Fruit fly (Drosophila melanogaster) whole organism, pupa: ENCODE data around the gene CG16953.
A peak's percentile ranks its signal among the peaks of the same experiment; 100 is the strongest.

Source experiments
- CG10348 ChIP-seq: fragments of 200-800 bp; sonication (Bioruptor generic); IDR thresholded peaks from 2 replicates; pipeline ENCODE4 v1.3.6; 2022; ENCODE audit warnings: missing biosample characterization, missing genetic modification characterization
- CG12605 ChIP-seq: fragments of 200-800 bp; sonication (Bioruptor generic); IDR thresholded peaks from 2 replicates; pipeline ENCODE4 v1.3.6; 2022; ENCODE audit warnings: missing biosample characterization, missing genetic modification characterization
- CG13204 ChIP-seq: fragments of 200-800 bp; sonication (Bioruptor generic); optimal IDR thresholded peaks from 2 replicates; lab custom pipeline; 2018; ENCODE audit warnings: missing biosample characterization, mild to moderate bottlenecking, missing genetic modification characterization, moderate library complexity
- CG14655 ChIP-seq: fragments of 200-800 bp; sonication (Bioruptor generic); optimal IDR thresholded peaks from 3 replicates; lab custom pipeline; 2017; ENCODE audit warnings: mild to moderate bottlenecking, missing biosample characterization, missing genetic modification reagents, missing genetic modification characterization
- CG15710 ChIP-seq: fragments of 200-800 bp; sonication (Bioruptor generic); optimal IDR thresholded peaks from 2 replicates; lab custom pipeline; 2018; ENCODE audit warnings: missing biosample characterization, mild to moderate bottlenecking, missing genetic modification characterization, moderate library complexity
- CG17806 ChIP-seq: fragments of 200-800 bp; sonication (Bioruptor generic); optimal IDR thresholded peaks from 2 replicates; lab custom pipeline; 2018; ENCODE audit warnings: missing biosample characterization, mild to moderate bottlenecking, missing genetic modification characterization, moderate library complexity
- CG32121 ChIP-seq: fragments of 200-800 bp; sonication (Bioruptor generic); IDR thresholded peaks from 2 replicates; pipeline ENCODE4 v1.3.6; 2022; ENCODE audit warnings: missing biosample characterization, missing genetic modification characterization
- CG34367 ChIP-seq: fragments of 200-800 bp; sonication (Bioruptor generic); optimal IDR thresholded peaks from 2 replicates; lab custom pipeline; 2018; ENCODE audit warnings: missing biosample characterization, mild to moderate bottlenecking, missing genetic modification characterization
- CG4496 ChIP-seq: fragments of 200-800 bp; sonication (Bioruptor generic); IDR thresholded peaks from 3 replicates; pipeline ENCODE4 v1.3.6; 2022; ENCODE audit warnings: missing biosample characterization, missing genetic modification characterization
- CG8159 ChIP-seq: fragments of 200-800 bp; sonication (Bioruptor generic); optimal IDR thresholded peaks from 3 replicates; lab custom pipeline; 2018; ENCODE audit warnings: missing biosample characterization, mild to moderate bottlenecking, missing genetic modification characterization, moderate library complexity
- CG8301 ChIP-seq: fragments of 200-800 bp; sonication (Bioruptor generic); optimal IDR thresholded peaks from 2 replicates; lab custom pipeline; 2018; ENCODE audit warnings: missing biosample characterization, mild to moderate bottlenecking, missing genetic modification characterization
- CG9948 ChIP-seq: fragments of 200-800 bp; sonication (Bioruptor generic); optimal IDR thresholded peaks from 2 replicates; lab custom pipeline; 2018; ENCODE audit warnings: missing biosample characterization, mild to moderate bottlenecking, missing genetic modification characterization, moderate library complexity
- D1 ChIP-seq: fragments of 200-800 bp; sonication (Bioruptor generic); optimal IDR thresholded peaks from 2 replicates; lab custom pipeline; 2018; ENCODE audit warnings: missing biosample characterization, mild to moderate bottlenecking, missing genetic modification characterization, moderate library complexity
- EcR ChIP-seq: fragments of 200-800 bp; sonication (Bioruptor generic); optimal IDR thresholded peaks from 3 replicates; lab custom pipeline; 2019; ENCODE audit warnings: missing biosample characterization, missing genetic modification characterization, mild to moderate bottlenecking, moderate library complexity, missing genetic modification reagents
- Ets98B ChIP-seq: fragments of 200-800 bp; sonication (Bioruptor generic); IDR thresholded peaks from 2 replicates; pipeline ENCODE4 v1.3.6; 2022; ENCODE audit warnings: missing biosample characterization, missing genetic modification characterization
- Pif1A ChIP-seq: fragments of 200-800 bp; sonication (Bioruptor generic); optimal IDR thresholded peaks from 3 replicates; lab custom pipeline; 2016; ENCODE audit warnings: missing biosample characterization, missing genetic modification characterization
- Pif1B ChIP-seq: fragments of 200-800 bp; sonication (Bioruptor generic); optimal IDR thresholded peaks from 3 replicates; lab custom pipeline; 2016; ENCODE audit warnings: missing biosample characterization, missing genetic modification characterization
- Snoo ChIP-seq: fragments of 200-800 bp; sonication (Bioruptor generic); optimal IDR thresholded peaks from 3 replicates; lab custom pipeline; 2017; ENCODE audit warnings: missing biosample characterization, mild to moderate bottlenecking, missing genetic modification characterization, inconsistent platforms
- fd96Ca ChIP-seq: fragments of 200-800 bp; sonication (Bioruptor generic); IDR thresholded peaks from 3 replicates; pipeline ENCODE4 v1.3.6; 2022; ENCODE audit warnings: missing biosample characterization, missing genetic modification characterization
- gl ChIP-seq: fragments of 200-800 bp; sonication (Bioruptor generic); optimal IDR thresholded peaks from 2 replicates; lab custom pipeline; 2018; ENCODE audit warnings: missing biosample characterization, mild to moderate bottlenecking, missing genetic modification characterization
- rn ChIP-seq: fragments of 200-800 bp; sonication (Bioruptor generic); IDR thresholded peaks from 2 replicates; pipeline ENCODE4 v1.3.6; 2022; ENCODE audit warnings: missing biosample characterization, missing genetic modification characterization

CG16953 gene

dm6 chr3R:20552093-20552492, 33.5 kb downstream of the CG16953 start, which contains the start of gene Stat92E:
Stat92E (minus strand) TSS chr3R:20552311.
- TF ChIP-seq CG17806 (tag; lab: Kevin White, UChicago) = no peak
- no peak for TF ChIP-seq CG9948 (tag; lab: Kevin White, UChicago)
- TF ChIP-seq CG12605 (GFP tag; lab: Robert Waterston, UW) = no peak
- no peak for TF ChIP-seq CG8301 (tag; lab: Kevin White, UChicago)

- no peak for TF ChIP-seq fd96Ca (GFP tag; lab: Robert Waterston, UW)
- peak; percentile 37; the same call in 1 of the 2 replicates for TF ChIP-seq CG12605 (GFP tag; lab: Robert Waterston, UW)
These were observed 34.0 kb downstream of the CG16953 start for dm6 chr3R:20551487-20552079.

dm6 chr3R:20550632-20551486, 34.8 kb downstream of the CG16953 start:
- peak; percentile 38 for TF ChIP-seq Pif1A (GFP tag; lab: Kevin White, UChicago)
- TF ChIP-seq Pif1B (GFP tag; lab: Kevin White, UChicago) = peak; percentile 64
- TF ChIP-seq CG17806 (tag; lab: Kevin White, UChicago) = peak; percentile 6
- no peak for TF ChIP-seq CG8159 (tag; lab: Kevin White, UChicago)
- peak; percentile 33 for TF ChIP-seq CG8301 (tag; lab: Kevin White, UChicago)
- peak; percentile 28 for TF ChIP-seq CG14655 (GFP tag; lab: Kevin White, UChicago)
- TF ChIP-seq CG13204 (GFP tag; lab: Kevin White, UChicago) = peak; percentile 60
- TF ChIP-seq CG15710 = peak; percentile 13
- TF ChIP-seq D1 (tag; lab: Kevin White, UChicago) = no peak
- TF ChIP-seq CG12605 (GFP tag; lab: Robert Waterston, UW) = peak; percentile 69
- peak; percentile 63; the same call in 2 of the 3 replicates for TF ChIP-seq fd96Ca (GFP tag; lab: Robert Waterston, UW)
- TF ChIP-seq CG10348 (GFP tag; lab: Robert Waterston, UW) = no peak
- TF ChIP-seq gl (tag; lab: Kevin White, UChicago) = peak; percentile 59
- TF ChIP-seq EcR (GFP tag; lab: Kevin White, UChicago) = no peak
- TF ChIP-seq Ets98B (GFP tag; lab: Robert Waterston, UW) = peak; percentile 55
- peak; percentile 73; the same call in 2 of the 3 replicates for TF ChIP-seq CG4496 (GFP tag; lab: Robert Waterston, UW)
- TF ChIP-seq CG9948 (tag; lab: Kevin White, UChicago) = no peak
- TF ChIP-seq CG34367 (tag; lab: Kevin White, UChicago) = peak; percentile 14
- TF ChIP-seq Snoo (tag; lab: Kevin White, UChicago) = peak; percentile 27
- no peak for TF ChIP-seq rn (GFP tag; lab: Robert Waterston, UW)
- peak; percentile 72 for TF ChIP-seq CG32121

dm6 chr3R:20549855-20550603, 35.6 kb downstream of the CG16953 start:
- TF ChIP-seq CG34367 (tag; lab: Kevin White, UChicago) (peak; percentile 79), EcR (GFP tag; lab: Kevin White, UChicago) (peak; percentile 76), CG17806 (tag; lab: Kevin White, UChicago) (peak; percentile 87), CG9948 (tag; lab: Kevin White, UChicago) (peak; percentile 88), CG15710 (peak; percentile 91), rn (GFP tag; lab: Robert Waterston, UW) (peak; percentile 45; the same call in 1 of the 2 replicates), CG13204 (GFP tag; lab: Kevin White, UChicago) (peak; percentile 60), CG32121 (peak; percentile 85), CG8159 (tag; lab: Kevin White, UChicago) (peak; percentile 93), CG14655 (GFP tag; lab: Kevin White, UChicago) (peak; percentile 90), D1 (tag; lab: Kevin White, UChicago) (no peak), fd96Ca (GFP tag; lab: Robert Waterston, UW) (peak; percentile 87), gl (tag; lab: Kevin White, UChicago) (peak; percentile 61), CG8301 (tag; lab: Kevin White, UChicago) (peak; percentile 79), Pif1A (GFP tag; lab: Kevin White, UChicago) (peak; percentile 85), Snoo (tag; lab: Kevin White, UChicago) (peak; percentile 86), Ets98B (GFP tag; lab: Robert Waterston, UW) (peak; percentile 74; the same call in 1 of the 2 replicates), CG10348 (GFP tag; lab: Robert Waterston, UW) (no peak), Pif1B (GFP tag; lab: Kevin White, UChicago) (peak; percentile 86), CG4496 (GFP tag; lab: Robert Waterston, UW) (peak; percentile 91), CG12605 (GFP tag; lab: Robert Waterston, UW) (peak; percentile 73)
